Worm (Caenorhabditis elegans): Measurements from ENCODE around the gene R11D1.10.
A peak's percentile ranks its signal among the peaks of the same experiment; 100 is the strongest.

Gene R11D1.10

DNA sequence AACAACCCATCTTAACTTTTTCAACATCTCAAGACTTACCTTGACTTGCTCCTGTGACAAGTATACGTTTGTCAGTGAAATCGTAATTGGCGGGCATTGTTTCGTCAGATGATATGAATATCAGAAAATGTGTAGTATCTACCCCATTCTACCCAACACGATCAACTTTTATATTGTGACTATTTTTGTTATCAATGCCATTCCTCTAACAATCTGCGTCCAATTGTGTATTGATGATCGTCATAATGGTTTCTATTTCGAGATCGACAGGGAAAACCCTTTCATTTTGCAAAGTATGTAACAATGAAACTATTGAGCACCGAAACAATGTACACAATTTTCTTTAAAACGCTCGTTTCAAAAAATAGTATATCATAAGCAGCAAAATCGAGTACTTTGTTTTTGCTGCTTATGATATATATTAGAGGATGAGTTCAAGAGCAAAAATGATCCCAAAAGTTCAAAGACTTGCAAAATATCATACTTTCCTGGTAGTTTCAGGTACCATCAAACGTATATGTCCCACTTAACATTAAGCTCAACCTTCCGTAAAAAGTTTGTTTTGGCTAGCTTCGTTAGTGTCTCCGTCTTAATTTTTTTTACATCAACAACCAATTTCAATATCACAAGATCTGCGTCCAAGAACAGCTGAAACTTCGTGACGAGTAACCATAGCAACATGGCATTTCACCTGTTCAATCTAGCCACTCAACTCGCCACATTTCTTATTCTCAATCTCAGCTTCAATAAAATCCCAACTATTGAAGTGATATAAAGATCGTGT lies 4.3 kb downstream of the R11D1.10 start, which contains the start of the genes dhs-21 and xbx-9:
Gene dhs-21 (minus strand): TSS at position 181 of the 784 bp plus-strand sequence.
Gene xbx-9 (plus strand): TSS at position 734 of the 784 bp plus-strand sequence.
- TF ChIP-seq T20F7.1 (GFP tag; optimal IDR thresholded peaks at IDR 0.05): peak; percentile 56
- TF ChIP-seq dve-1 (tag; optimal IDR thresholded peaks at IDR 0.05; ENCODE audit: insufficient read depth): peak; percentile 64
- no peak for TF ChIP-seq unc-130 (GFP tag; optimal IDR thresholded peaks at IDR 0.05)
- no peak for TF ChIP-seq lin-38 (GFP tag; IDR thresholded peaks at IDR 0.05)
- TF ChIP-seq F37D6.2 (tag; optimal IDR thresholded peaks at IDR 0.05): no peak
- no peak for TF ChIP-seq daf-16 (GFP tag; optimal IDR thresholded peaks at IDR 0.05)
- TF ChIP-seq daf-16 (tag; optimal IDR thresholded peaks at IDR 0.05): peak; percentile 64
- no peak for TF ChIP-seq nhr-48 (tag; optimal IDR thresholded peaks at IDR 0.05)
- no peak for TF ChIP-seq nhr-42 (GFP tag; IDR thresholded peaks at IDR 0.05)
- no peak for TF ChIP-seq ctbp-1 (GFP tag; IDR thresholded peaks at IDR 0.05)
- TF ChIP-seq pqm-1 (tag; optimal IDR thresholded peaks at IDR 0.05): peak; percentile 65
- no peak for TF ChIP-seq ama-1 (optimal IDR thresholded peaks at IDR 0.05)
- TF ChIP-seq Y75B8A.6 (GFP tag; IDR thresholded peaks at IDR 0.05): no peak
- no peak for TF ChIP-seq jun-1 (tag; optimal IDR thresholded peaks at IDR 0.05)
- peak; percentile 49 for TF ChIP-seq ztf-7 (tag; optimal IDR thresholded peaks at IDR 0.05)
- TF ChIP-seq madf-9 (GFP tag; conservative IDR thresholded peaks at IDR 0.05): no peak
- TF ChIP-seq unc-39 (tag; optimal IDR thresholded peaks at IDR 0.05): no peak
- peak; percentile 53 for TF ChIP-seq dmd-6 (GFP tag; IDR thresholded peaks at IDR 0.05)
- peak; percentile 92 for TF ChIP-seq nhr-28 (tag; optimal IDR thresholded peaks at IDR 0.05)
- peak; percentile 30 for TF ChIP-seq nhr-10 (tag; optimal IDR thresholded peaks at IDR 0.05)
- TF ChIP-seq ceh-32 (tag; optimal IDR thresholded peaks at IDR 0.05; ENCODE audit: poor library complexity): no peak
- TF ChIP-seq hlh-11 (tag; optimal IDR thresholded peaks at IDR 0.05): peak; percentile 54
- peak; percentile 19 for TF ChIP-seq mes-2 (tag; optimal IDR thresholded peaks at IDR 0.05; ENCODE audit: poor library complexity, severe bottlenecking)
- TF ChIP-seq ztf-11 (tag; optimal IDR thresholded peaks at IDR 0.05): no peak
- 0 out of 2 replicates have a peak, but pooled peaks have one; percentile 17 for TF ChIP-seq lin-1 (GFP tag; IDR thresholded peaks at IDR 0.05)
- TF ChIP-seq unc-62 (GFP tag; optimal IDR thresholded peaks at IDR 0.05 in 1 of 2): peak in 1 of 2 experiments; percentile 95
- no peak for TF ChIP-seq unc-62 (tag; optimal IDR thresholded peaks at IDR 0.05)
- no peak for TF ChIP-seq F10B5.3 (tag; optimal IDR thresholded peaks at IDR 0.05)
- no peak for TF ChIP-seq ceh-20 (GFP tag; IDR thresholded peaks at IDR 0.05)
- TF ChIP-seq lin-29 (GFP tag; IDR thresholded peaks at IDR 0.05): no peak
- TF ChIP-seq mxl-3 (GFP tag; optimal IDR thresholded peaks at IDR 0.05): peak; percentile 35
- peak; percentile 62 for TF ChIP-seq nhr-6 (tag; optimal IDR thresholded peaks at IDR 0.05)
- TF ChIP-seq F26F4.8 (GFP tag; conservative IDR thresholded peaks at IDR 0.05): no peak
- TF ChIP-seq skn-1 (tag; optimal IDR thresholded peaks at IDR 0.05): no peak
- TF ChIP-seq hlh-30 (tag; optimal IDR thresholded peaks at IDR 0.05; ENCODE audit: insufficient read depth): peak; percentile 65
- no peak for TF ChIP-seq lin-15B (tag; optimal IDR thresholded peaks at IDR 0.05)
- TF ChIP-seq ceh-44 (GFP tag; IDR thresholded peaks at IDR 0.05): no peak
- TF ChIP-seq tag-97 (GFP tag; IDR thresholded peaks at IDR 0.05): no peak
- no peak for TF ChIP-seq D1046.2 (GFP tag; IDR thresholded peaks at IDR 0.05)
- TF ChIP-seq nhr-77 (tag; optimal IDR thresholded peaks at IDR 0.05): peak; percentile 51
- TF ChIP-seq ceh-28 (tag; optimal IDR thresholded peaks at IDR 0.05): no peak
- TF ChIP-seq nhr-25 (tag; optimal IDR thresholded peaks at IDR 0.05; ENCODE audit: borderline replicate concordance, insufficient read depth): no peak

Measured in whole organism, L4 larva.